Fruit fly (Drosophila melanogaster) Kc167 (cell line): ENCODE data around the gene Tfb4.

ENCODE experiments used
- Sin3A ChIP-seq: fragments of >200 bp; optimal IDR thresholded peaks from 2 replicates; lab custom pipeline; 2018; ENCODE audit warnings: missing external identifiers
- insv ChIP-seq: fragments of >200 bp; optimal IDR thresholded peaks from 3 replicates; lab custom pipeline; 2018; ENCODE audit warnings: missing external identifiers
- psq ChIP-seq: fragments of >200 bp; optimal IDR thresholded peaks from 2 replicates; lab custom pipeline; 2017; ENCODE audit warnings: missing external identifiers

- TF ChIP-seq psq (no peak), insv (lab: Kevin White, UChicago) (no peak), Sin3A (lab: Kevin White, UChicago) (no peak)
These were observed 6.2 kb upstream of the Tfb4 start for dm6 chr2L:1156592-1157249.
